Fruit fly (Drosophila melanogaster): Measurements from ENCODE around the gene CG7246.

CG7246 gene

dm6 chrX:9109072-9109844 lies 28.4 kb upstream of the CG7246 start (continued):
- TF ChIP-seq CG14860 (GFP tag; IDR thresholded peaks at IDR 0.05; ENCODE audit: partially characterized antibody) (no peak), CG1792 (GFP tag; optimal IDR thresholded peaks at IDR 0.05) (peak; percentile 3), Elba2 (GFP tag; optimal IDR thresholded peaks at IDR 0.05) (peak; percentile 11), Eip74EF (GFP tag; optimal IDR thresholded peaks at IDR 0.05) (peak in 1 of 2 experiments; percentile 1), Bdp1 (GFP tag; optimal IDR thresholded peaks at IDR 0.05) (no peak), gsb (GFP tag; IDR thresholded peaks at IDR 0.05) (no peak), CG8478 (optimal IDR thresholded peaks at IDR 0.05) (peak; percentile 16), CG9727 (GFP tag; optimal IDR thresholded peaks at IDR 0.05) (peak; percentile 72), CG12299 (tag; optimal IDR thresholded peaks at IDR 0.05) (peak; percentile 13), CG30431 (GFP tag; optimal IDR thresholded peaks at IDR 0.05) (peak; percentile 50), ATbp (GFP tag; optimal IDR thresholded peaks at IDR 0.05) (no peak), CG15011 (GFP tag; optimal IDR thresholded peaks at IDR 0.05) (no peak), grn (GFP tag; optimal IDR thresholded peaks at IDR 0.05) (no peak), vnd (GFP tag; IDR thresholded peaks at IDR 0.05; ENCODE audit: partially characterized antibody) (no peak), CG11085 (GFP tag; IDR thresholded peaks at IDR 0.05) (0 out of 2 replicates have a peak, but pooled peaks have one; percentile 13), trem (tag; optimal IDR thresholded peaks at IDR 0.05) (peak; percentile 25), CG10209 (GFP tag; optimal IDR thresholded peaks at IDR 0.05) (peak; percentile 58), CG4854 (GFP tag; optimal IDR thresholded peaks at IDR 0.05) (no peak), MESR4 (GFP tag; optimal IDR thresholded peaks at IDR 0.05) (peak; percentile 55), fru (optimal IDR thresholded peaks at IDR 0.05) (no peak), fd96Cb (tag; optimal IDR thresholded peaks at IDR 0.05) (peak; percentile 38), CG15514 (GFP tag; optimal IDR thresholded peaks at IDR 0.05) (no peak), cato (GFP tag; optimal IDR thresholded peaks at IDR 0.05; ENCODE audit: borderline replicate concordance) (peak; percentile 45), fd64A (GFP tag; optimal IDR thresholded peaks at IDR 0.05) (no peak), CG1603 (tag; optimal IDR thresholded peaks at IDR 0.05) (peak; percentile 66), CG10979 (tag; optimal IDR thresholded peaks at IDR 0.05) (peak; percentile 44), CG43689 (GFP tag; IDR thresholded peaks at IDR 0.05) (no peak), CG13624 (GFP tag; optimal IDR thresholded peaks at IDR 0.05) (peak; percentile 64), CG32772 (GFP tag; IDR thresholded peaks at IDR 0.05) (no peak), CG6813 (GFP tag; optimal IDR thresholded peaks at IDR 0.05) (no peak), z (GFP tag; IDR thresholded peaks at IDR 0.05) (no peak), Ssrp (tag; optimal IDR thresholded peaks at IDR 0.05) (peak; percentile 56), sc (optimal IDR thresholded peaks at IDR 0.05) (no peak), sc (GFP tag; optimal IDR thresholded peaks at IDR 0.05) (peak; percentile 10), CG1233 (GFP tag; optimal IDR thresholded peaks at IDR 0.05) (peak; percentile 31), CG15073 (GFP tag; optimal IDR thresholded peaks at IDR 0.05) (no peak), gro (GFP tag; optimal IDR thresholded peaks at IDR 0.05) (peak; percentile 56), CG6272 (GFP tag; IDR thresholded peaks at IDR 0.05) (no peak; the same call in 1 of the 2 replicates), Fer2 (tag; optimal IDR thresholded peaks at IDR 0.05) (no peak), nmo (GFP tag; optimal IDR thresholded peaks at IDR 0.05) (peak; percentile 65), CG10366 (GFP tag; IDR thresholded peaks at IDR 0.05) (peak; percentile 43; the same call in 1 of the 2 replicates), CG1024 (GFP tag; IDR thresholded peaks at IDR 0.05) (no peak), pnt (GFP tag; optimal IDR thresholded peaks at IDR 0.05) (peak; percentile 25), dan (GFP tag; IDR thresholded peaks at IDR 0.05) (no peak), pfk (GFP tag; optimal IDR thresholded peaks at IDR 0.05) (no peak), oc (tag; optimal IDR thresholded peaks at IDR 0.05) (no peak), gcm2 (GFP tag; optimal IDR thresholded peaks at IDR 0.05) (peak; percentile 9), CG12942 (GFP tag; optimal IDR thresholded peaks at IDR 0.05) (peak; percentile 21), Sry-β (GFP tag; optimal IDR thresholded peaks at IDR 0.05) (no peak)
